Worm (Caenorhabditis elegans) whole organism, L2 larva: ENCODE measurements around the gene fndc-1.
A peak's percentile ranks its signal among the peaks of the same experiment; 100 is the strongest.

ENCODE experiments used
- R02D3.7 ChIP-seq: fragments of 150-350 bp; optimal IDR thresholded peaks from 2 replicates; lab custom pipeline; 2014; ENCODE audit warnings: missing biosample characterization, missing genetic modification characterization
- alr-1 ChIP-seq: fragments of 150-350 bp; optimal IDR thresholded peaks from 2 replicates; lab custom pipeline; 2014; ENCODE audit warnings: missing biosample characterization, missing genetic modification characterization
- aly-2 ChIP-seq: fragments of 150-350 bp; optimal IDR thresholded peaks from 2 replicates; lab custom pipeline; 2014; ENCODE audit warnings: missing biosample characterization, missing genetic modification characterization
- ama-1 ChIP-seq: fragments of 150-350 bp; optimal IDR thresholded peaks from 2 replicates; lab custom pipeline; 2018; ENCODE audit warnings: inconsistent platforms
- blmp-1 ChIP-seq: sonication (generic microtip); optimal IDR thresholded peaks from 2 replicates; lab custom pipeline; 2017; ENCODE audit warnings: missing genetic modification characterization, mild to moderate bottlenecking, missing compliant biosample characterization, antibody characterized with exemption, moderate library complexity; ENCODE audit not compliant: insufficient read depth
- ceh-16 ChIP-seq: fragments of 150-350 bp; optimal IDR thresholded peaks from 2 replicates; lab custom pipeline; 2014; ENCODE audit warnings: missing biosample characterization, missing genetic modification characterization
- ceh-82 ChIP-seq: fragments of 150-350 bp; optimal IDR thresholded peaks from 2 replicates; lab custom pipeline; 2014; ENCODE audit warnings: missing biosample characterization, missing genetic modification characterization
- dmd-4 ChIP-seq: sonication (generic microtip); optimal IDR thresholded peaks from 2 replicates; lab custom pipeline; 2017; ENCODE audit warnings: missing biosample characterization, missing genetic modification characterization
- egl-27 ChIP-seq: sonication (generic microtip); optimal IDR thresholded peaks from 3 replicates; lab custom pipeline; 2017; ENCODE audit warnings: missing biosample characterization, missing genetic modification reagents, missing genetic modification characterization
- elt-1 ChIP-seq: fragments of 150-350 bp; optimal IDR thresholded peaks from 2 replicates; lab custom pipeline; 2014; ENCODE audit warnings: missing biosample characterization, missing genetic modification characterization
- fos-1 ChIP-seq: fragments of 150-350 bp; optimal IDR thresholded peaks from 2 replicates; lab custom pipeline; 2014; ENCODE audit warnings: missing biosample characterization, missing genetic modification characterization
- lin-11 ChIP-seq: fragments of 150-350 bp; sonication (generic microtip); optimal IDR thresholded peaks from 2 replicates; lab custom pipeline; 2014; ENCODE audit warnings: missing biosample characterization, missing genetic modification characterization, inconsistent platforms, mixed read lengths
- lin-13 ChIP-seq: fragments of 150-350 bp; optimal IDR thresholded peaks from 2 replicates; lab custom pipeline; 2014; ENCODE audit warnings: missing biosample characterization, missing genetic modification reagents, missing genetic modification characterization
- lin-39 ChIP-seq: fragments of 150-350 bp; optimal IDR thresholded peaks from 2 replicates; lab custom pipeline; 2014; ENCODE audit warnings: missing biosample characterization, missing genetic modification reagents, missing genetic modification characterization
- lsy-2 ChIP-seq, 2 experiments: fragments of 150-350 bp in 1 of 2; sonication (generic microtip) in 1 of 2; optimal IDR thresholded peaks; 2 replicates each; lab custom pipeline; 2014 to 2017; ENCODE audit warnings: missing biosample characterization in 2 of 2, missing genetic modification characterization in 2 of 2
- mbf-1 ChIP-seq: sonication (generic microtip); optimal IDR thresholded peaks from 2 replicates; lab custom pipeline; 2017; ENCODE audit warnings: missing biosample characterization, missing genetic modification characterization
- nhr-10 ChIP-seq: sonication (generic microtip); optimal IDR thresholded peaks from 2 replicates; lab custom pipeline; 2017; ENCODE audit warnings: missing biosample characterization, missing genetic modification characterization
- nhr-11 ChIP-seq: fragments of 150-350 bp; optimal IDR thresholded peaks from 2 replicates; lab custom pipeline; 2014; ENCODE audit warnings: missing biosample characterization, missing genetic modification characterization
- nhr-12 ChIP-seq: fragments of 150-350 bp; optimal IDR thresholded peaks from 2 replicates; lab custom pipeline; 2014; ENCODE audit warnings: missing biosample characterization, missing genetic modification characterization
- nhr-129 ChIP-seq: fragments of 150-350 bp; optimal IDR thresholded peaks from 2 replicates; lab custom pipeline; 2014; ENCODE audit warnings: missing biosample characterization, missing genetic modification characterization
- nhr-21 ChIP-seq: fragments of 150-350 bp; optimal IDR thresholded peaks from 2 replicates; lab custom pipeline; 2014; ENCODE audit warnings: missing biosample characterization, missing genetic modification characterization
- nhr-237 ChIP-seq: fragments of 150-350 bp; optimal IDR thresholded peaks from 2 replicates; lab custom pipeline; 2014; ENCODE audit warnings: missing biosample characterization, missing genetic modification characterization
- nhr-77 ChIP-seq: fragments of 150-350 bp; optimal IDR thresholded peaks from 2 replicates; lab custom pipeline; 2014; ENCODE audit warnings: missing biosample characterization, missing genetic modification characterization
- skn-1 ChIP-seq: sonication (generic microtip); optimal IDR thresholded peaks from 2 replicates; lab custom pipeline; 2017; ENCODE audit warnings: missing biosample characterization, missing genetic modification characterization
- snpc-4 ChIP-seq: fragments of 150-350 bp; optimal IDR thresholded peaks from 2 replicates; lab custom pipeline; 2014; ENCODE audit warnings: missing biosample characterization, missing genetic modification characterization
- unc-39 ChIP-seq: fragments of 150-350 bp; optimal IDR thresholded peaks from 2 replicates; lab custom pipeline; 2014; ENCODE audit warnings: missing biosample characterization, missing genetic modification characterization
- unc-55 ChIP-seq: fragments of 150-350 bp; sonication (generic microtip); optimal IDR thresholded peaks from 3 replicates; lab custom pipeline; 2014; ENCODE audit warnings: missing biosample characterization, missing genetic modification reagents, missing genetic modification characterization
- zag-1 ChIP-seq: fragments of 150-350 bp; optimal IDR thresholded peaks from 2 replicates; lab custom pipeline; 2014; ENCODE audit warnings: missing biosample characterization, missing genetic modification characterization
- ztf-1 ChIP-seq: fragments of 200-800 bp; sonication (Bioruptor generic); conservative IDR thresholded peaks from 2 replicates; pipeline ENCODE4 v1.3.6; 2022; ENCODE audit warnings: missing genetic modification characterization, missing compliant biosample characterization
- ztf-11 ChIP-seq: sonication (generic microtip); optimal IDR thresholded peaks from 2 replicates; lab custom pipeline; 2017; ENCODE audit warnings: missing biosample characterization, missing genetic modification characterization
- ztf-4 ChIP-seq: fragments of 150-350 bp; optimal IDR thresholded peaks from 2 replicates; lab custom pipeline; 2014; ENCODE audit warnings: missing biosample characterization, missing genetic modification characterization

fndc-1 gene

DNA sequence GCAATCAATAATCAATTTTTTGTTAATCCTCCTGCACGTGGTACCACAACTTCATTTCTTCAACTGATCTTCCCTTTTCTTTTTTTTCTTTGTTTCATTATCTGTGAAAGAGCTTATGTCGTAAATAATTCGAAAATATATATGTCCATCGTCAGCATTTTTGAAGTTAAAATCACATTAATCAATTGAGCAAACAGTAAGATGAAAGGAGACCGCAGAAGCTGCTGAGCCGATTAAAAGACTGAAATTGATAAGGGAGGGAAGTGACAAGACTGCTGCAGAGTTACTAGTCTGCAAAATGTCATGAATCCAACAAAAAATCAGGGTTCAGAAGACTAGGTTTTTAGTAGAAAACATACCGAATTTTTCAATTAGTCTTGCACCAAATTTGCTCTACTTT lies 46.7 kb upstream of the fndc-1 start:
- peak; percentile 46 for TF ChIP-seq fos-1 (tag; lab: Kevin White, UChicago)
- no peak for TF ChIP-seq nhr-77 (tag; lab: Kevin White, UChicago)
- TF ChIP-seq nhr-129 (tag; lab: Kevin White, UChicago): no peak
- TF ChIP-seq, all 48 proteins: peak for 1

ce11 chrII:11283013-11283412 lies 45.9 kb upstream of the fndc-1 start:
- TF ChIP-seq mbf-1 (tag; lab: Kevin White, UChicago) (no peak), ceh-82 (tag; lab: Kevin White, UChicago) (no peak), ama-1 (lab: Kevin White, UChicago) (no peak), nhr-10 (tag; lab: Kevin White, UChicago) (no peak), nhr-129 (tag; lab: Kevin White, UChicago) (no peak), aly-2 (no peak), alr-1 (no peak), nhr-237 (tag; lab: Kevin White, UChicago) (no peak), ztf-4 (tag; lab: Kevin White, UChicago) (no peak), R02D3.7 (tag; lab: Kevin White, UChicago) (no peak), ztf-11 (no peak), nhr-12 (tag; lab: Kevin White, UChicago) (no peak), ztf-1 (no peak), nhr-77 (tag; lab: Kevin White, UChicago) (no peak), nhr-21 (tag; lab: Kevin White, UChicago) (no peak), snpc-4 (tag; lab: Kevin White, UChicago) (no peak), blmp-1 (tag; lab: Kevin White, UChicago) (no peak)

ce11 chrII:11281666-11282065 lies 44.5 kb upstream of the fndc-1 start, which contains the start of gene unc-130:
TSS of gene unc-130 (plus strand) at chrII:11281966.
- peak; percentile 5 for TF ChIP-seq fos-1 (tag; lab: Kevin White, UChicago)
- TF ChIP-seq skn-1 (tag; lab: Kevin White, UChicago): no peak
- TF ChIP-seq lin-11 (tag; lab: Kevin White, UChicago): no peak

DNA sequence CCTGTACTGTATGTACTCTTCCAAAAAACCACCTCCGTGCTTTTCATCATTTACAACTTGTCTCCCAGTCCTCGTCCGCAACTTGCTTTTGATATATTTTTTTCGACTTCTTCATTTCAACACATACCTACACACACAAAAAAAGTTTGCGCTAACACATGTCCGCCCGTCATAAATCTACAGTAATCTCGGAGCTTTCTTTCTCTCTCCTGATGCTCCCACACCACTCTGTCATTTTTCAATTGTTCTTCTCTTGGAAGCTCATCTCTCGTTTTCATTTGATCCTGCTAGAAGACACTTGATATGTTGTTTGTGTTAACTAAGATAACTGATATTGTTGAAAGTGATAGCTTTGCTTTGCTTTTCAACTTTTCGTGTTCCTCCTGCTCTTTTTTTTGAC lies 44.1 kb upstream of the fndc-1 start:
- TF ChIP-seq lin-39 (tag; lab: Kevin White, UChicago) (no peak), lsy-2 (tag; optimal IDR thresholded peaks at IDR 0.05; lab: Kevin White, UChicago) (peak in 1 of 2 experiments; percentile 66), nhr-129 (tag; lab: Kevin White, UChicago) (peak; percentile 1)

ce11 chrII:11279971-11280370 lies 42.8 kb upstream of the fndc-1 start:
- TF ChIP-seq nhr-21 (tag; lab: Kevin White, UChicago): no peak
- peak in 1 of 2 experiments; percentile 36 for TF ChIP-seq lsy-2 (tag; optimal IDR thresholded peaks at IDR 0.05; lab: Kevin White, UChicago)
- TF ChIP-seq, all 48 proteins: peak for 1

DNA sequence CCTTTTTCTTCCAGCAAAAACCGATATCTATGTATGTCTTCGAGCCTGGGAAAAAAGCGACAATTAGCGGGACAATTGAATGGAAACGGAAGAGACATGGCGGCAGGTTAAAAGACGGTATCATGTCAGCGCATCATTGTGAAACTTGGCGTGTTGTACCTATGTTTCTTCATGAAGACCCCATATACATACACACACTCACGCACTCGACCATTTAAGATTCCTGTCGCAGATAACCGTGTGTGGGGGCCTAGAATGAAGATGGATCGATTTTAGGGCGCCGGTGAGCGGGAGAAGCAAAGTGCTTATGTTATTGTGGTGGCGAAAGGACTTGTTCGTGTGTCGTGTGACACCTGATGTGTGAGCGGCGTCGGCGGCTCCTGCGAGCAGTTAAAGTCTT lies 39.8 kb upstream of the fndc-1 start:
- TF ChIP-seq ceh-16 (tag; lab: Kevin White, UChicago) (peak; percentile 84), lin-13 (no peak)

ce11 chrII:11275484-11275883 lies 38.4 kb upstream of the fndc-1 start:
- TF ChIP-seq nhr-237 (tag; lab: Kevin White, UChicago) (no peak), nhr-129 (tag; lab: Kevin White, UChicago) (peak; percentile 47)

DNA sequence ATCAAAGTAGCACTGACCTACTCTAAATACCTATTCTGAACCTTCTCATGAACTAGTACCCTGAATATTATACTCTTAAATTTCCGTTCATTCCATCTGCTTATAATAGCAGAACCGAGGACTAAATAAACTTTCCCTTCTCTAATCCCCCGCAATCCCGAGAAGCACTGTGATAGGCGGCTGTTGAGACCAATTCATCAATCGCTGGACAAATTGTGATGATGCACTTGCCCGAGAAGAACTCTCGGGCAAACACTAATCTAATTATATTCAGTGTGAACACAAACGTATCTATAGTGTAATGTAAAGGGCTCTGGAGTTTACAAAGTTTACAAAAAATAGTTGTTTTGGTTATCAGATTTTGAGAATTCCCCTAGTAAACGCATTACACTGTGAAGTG lies 37.8 kb upstream of the fndc-1 start:
- no peak for TF ChIP-seq lin-13
- no peak for TF ChIP-seq ztf-11
- no peak for TF ChIP-seq nhr-21 (tag; lab: Kevin White, UChicago)

DNA sequence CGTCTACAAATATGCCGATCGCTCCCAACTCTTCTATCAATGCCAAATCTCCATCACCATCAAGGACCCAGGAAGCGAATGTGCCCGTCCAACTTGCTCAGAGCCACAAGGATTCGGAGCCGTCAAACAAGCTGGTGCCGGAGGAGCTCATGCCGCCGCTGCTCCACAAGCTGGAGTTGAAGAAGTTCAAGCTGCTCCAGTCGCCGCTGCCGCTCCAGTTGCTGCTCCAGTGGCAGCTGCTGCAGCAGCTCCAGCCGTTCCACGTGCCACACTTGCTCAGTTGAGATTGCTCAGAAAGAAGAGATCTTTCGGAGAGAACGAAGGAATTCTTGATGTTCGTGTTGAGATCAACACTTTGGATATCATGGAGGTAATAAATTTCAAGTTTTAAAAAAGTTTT lies 33.7 kb upstream of the fndc-1 start:
- TF ChIP-seq nhr-21 (tag; lab: Kevin White, UChicago): no peak
- TF ChIP-seq mbf-1 (tag; lab: Kevin White, UChicago): no peak
- TF ChIP-seq alr-1: no peak
- TF ChIP-seq ama-1 (lab: Kevin White, UChicago): no peak
- TF ChIP-seq blmp-1 (tag; lab: Kevin White, UChicago): no peak
- TF ChIP-seq unc-55 (GFP tag; lab: Kevin White, UChicago): no peak
- no peak for TF ChIP-seq dmd-4 (tag; lab: Kevin White, UChicago)
- TF ChIP-seq lsy-2 (tag; optimal IDR thresholded peaks at IDR 0.05; lab: Kevin White, UChicago): no peak
- TF ChIP-seq nhr-12 (tag; lab: Kevin White, UChicago): no peak
- no peak for TF ChIP-seq zag-1
- TF ChIP-seq unc-39 (tag; lab: Kevin White, UChicago): no peak
- TF ChIP-seq nhr-77 (tag; lab: Kevin White, UChicago): no peak
- TF ChIP-seq nhr-11 (tag; lab: Kevin White, UChicago): no peak
- TF ChIP-seq egl-27 (tag; lab: Kevin White, UChicago): no peak
- no peak for TF ChIP-seq snpc-4 (tag; lab: Kevin White, UChicago)
- no peak for TF ChIP-seq lin-39 (tag; lab: Kevin White, UChicago)
- no peak for TF ChIP-seq elt-1 (tag; lab: Kevin White, UChicago)
- TF ChIP-seq R02D3.7 (tag; lab: Kevin White, UChicago): no peak
- TF ChIP-seq, all 48 proteins: peak for 0
